Worm (Caenorhabditis elegans) whole organism, L1 larva: ENCODE results near the gene K05F1.8.
A peak's percentile ranks its signal among the peaks of the same experiment; 100 is the strongest.

Source experiments
- C04F5.9 ChIP-seq: sonication (generic microtip); optimal IDR thresholded peaks from 2 replicates; lab custom pipeline; 2016; ENCODE audit warnings: missing genetic modification characterization, missing compliant biosample characterization
- C34B4.2 ChIP-seq: sonication (generic microtip); optimal IDR thresholded peaks from 2 replicates; lab custom pipeline; 2017; ENCODE audit warnings: mild to moderate bottlenecking, missing genetic modification characterization, missing compliant biosample characterization
- F16B12.6 ChIP-seq: fragments of 150-350 bp; optimal IDR thresholded peaks from 2 replicates; lab custom pipeline; 2014; ENCODE audit warnings: missing biosample characterization, missing genetic modification characterization
- Y116A8C.19 ChIP-seq: sonication (generic microtip); optimal IDR thresholded peaks from 2 replicates; lab custom pipeline; 2016; ENCODE audit warnings: missing compliant biosample characterization, missing genetic modification characterization, borderline replicate concordance
- alr-1 ChIP-seq: fragments of 200-800 bp; sonication (Bioruptor generic); optimal IDR thresholded peaks from 2 replicates; lab custom pipeline; 2018; ENCODE audit warnings: borderline replicate concordance, mild to moderate bottlenecking, missing genetic modification characterization, missing compliant biosample characterization
- aly-2 ChIP-seq: fragments of 150-350 bp; optimal IDR thresholded peaks from 2 replicates; lab custom pipeline; 2014; ENCODE audit warnings: missing biosample characterization, missing genetic modification characterization
- blmp-1 ChIP-seq: fragments of 150-350 bp; optimal IDR thresholded peaks from 2 replicates; lab custom pipeline; 2014; ENCODE audit warnings: missing biosample characterization, missing genetic modification characterization
- ceh-63 ChIP-seq: fragments of 200-800 bp; sonication (Bioruptor generic); optimal IDR thresholded peaks from 2 replicates; lab custom pipeline; 2018; ENCODE audit warnings: mild to moderate bottlenecking, missing genetic modification characterization, missing compliant biosample characterization
- ceh-8 ChIP-seq: fragments of 200-800 bp; sonication (Bioruptor generic); optimal IDR thresholded peaks from 2 replicates; lab custom pipeline; 2018; ENCODE audit warnings: mild to moderate bottlenecking, missing genetic modification characterization, moderate library complexity, missing compliant biosample characterization
- ceh-82 ChIP-seq, 3 experiments: fragments of 150-350 bp in 1 of 3; sonication (generic microtip) in 2 of 3; optimal IDR thresholded peaks; 2 replicates each; lab custom pipeline; 2014 to 2017; ENCODE audit warnings: missing biosample characterization in 3 of 3, missing genetic modification characterization in 3 of 3
- ceh-88 ChIP-seq: fragments of 200-800 bp; sonication (Bioruptor generic); IDR thresholded peaks from 2 replicates; pipeline ENCODE4 v1.3.6; 2022; ENCODE audit warnings: missing genetic modification characterization, missing compliant biosample characterization
- ceh-90 ChIP-seq: sonication (generic microtip); optimal IDR thresholded peaks from 2 replicates; lab custom pipeline; 2016; ENCODE audit warnings: missing genetic modification characterization, missing compliant biosample characterization
- dpl-1 ChIP-seq, 3 experiments: fragments of 150-350 bp in 2 of 3; sonication (generic microtip) in 1 of 3; optimal IDR thresholded peaks; 2 replicates each; lab custom pipeline; 2014 to 2017; ENCODE audit warnings: missing biosample characterization in 3 of 3, missing genetic modification characterization in 3 of 3, missing genetic modification reagents in 3 of 3
- dsc-1 ChIP-seq: sonication (generic microtip); optimal IDR thresholded peaks from 2 replicates; lab custom pipeline; 2016; ENCODE audit warnings: mild to moderate bottlenecking, missing genetic modification characterization, missing compliant biosample characterization
- efl-3 ChIP-seq: fragments of 200-800 bp; sonication (Bioruptor generic); optimal IDR thresholded peaks from 2 replicates; lab custom pipeline; 2018; ENCODE audit warnings: mild to moderate bottlenecking, missing genetic modification characterization, missing compliant biosample characterization
- egl-13 ChIP-seq: sonication (generic microtip); optimal IDR thresholded peaks from 2 replicates; lab custom pipeline; 2016; ENCODE audit warnings: missing genotype, missing genetic modification reagents, missing genetic modification characterization, missing compliant biosample characterization
- elt-3 ChIP-seq, 6 experiments: fragments of 150-350 bp in 1 of 6; sonication (generic microtip); optimal IDR thresholded peaks; 2 replicates each; lab custom pipeline; 2017 to 2018; ENCODE audit warnings: missing biosample characterization in 6 of 6, missing genetic modification characterization in 6 of 6, inconsistent platforms in 1 of 6
- ets-5 ChIP-seq: fragments of 200-800 bp; sonication (Bioruptor generic); IDR thresholded peaks from 2 replicates; pipeline ENCODE4 v1.3.6; 2022; ENCODE audit warnings: missing genetic modification characterization, missing compliant biosample characterization
- fkh-10 ChIP-seq: sonication (generic microtip); optimal IDR thresholded peaks from 2 replicates; lab custom pipeline; 2017; ENCODE audit warnings: missing biosample characterization, missing genetic modification reagents, missing genetic modification characterization
- fkh-4 ChIP-seq: sonication (generic microtip); optimal IDR thresholded peaks from 2 replicates; lab custom pipeline; 2016; ENCODE audit warnings: missing compliant biosample characterization, missing genetic modification characterization, borderline replicate concordance
- hlh-17 ChIP-seq: fragments of 200-800 bp; sonication (Bioruptor generic); optimal IDR thresholded peaks from 2 replicates; lab custom pipeline; 2018; ENCODE audit warnings: missing genetic modification characterization, mild to moderate bottlenecking, missing compliant biosample characterization, moderate library complexity, borderline replicate concordance
- hpl-2 ChIP-seq: fragments of 150-350 bp; optimal IDR thresholded peaks from 2 replicates; lab custom pipeline; 2014; ENCODE audit warnings: missing biosample characterization, missing genetic modification reagents, missing genetic modification characterization
- jun-1 ChIP-seq: fragments of 150-350 bp; optimal IDR thresholded peaks from 2 replicates; lab custom pipeline; 2014; ENCODE audit warnings: missing biosample characterization, missing genetic modification reagents, missing genetic modification characterization
- lin-13 ChIP-seq: fragments of 150-350 bp; optimal IDR thresholded peaks from 2 replicates; lab custom pipeline; 2014; ENCODE audit warnings: missing biosample characterization, missing genetic modification reagents, missing genetic modification characterization
- lin-14 ChIP-seq: fragments of 200-800 bp; sonication (Bioruptor generic); optimal IDR thresholded peaks from 2 replicates; lab custom pipeline; 2018; ENCODE audit warnings: mild to moderate bottlenecking, missing genetic modification characterization, moderate library complexity, missing compliant biosample characterization
- lsy-2 ChIP-seq, 2 experiments: fragments of 150-350 bp; optimal IDR thresholded peaks; 2 replicates each; lab custom pipeline; 2014; ENCODE audit warnings: missing biosample characterization in 2 of 2, missing genetic modification characterization in 2 of 2
- mdl-1 ChIP-seq, 2 experiments: fragments of 150-350 bp; optimal IDR thresholded peaks; 2 replicates each; lab custom pipeline; 2014 to 2017; ENCODE audit warnings: missing biosample characterization in 2 of 2, missing genetic modification characterization in 2 of 2, inconsistent platforms in 1 of 2
- mef-2 ChIP-seq: fragments of 150-350 bp; optimal IDR thresholded peaks from 2 replicates; lab custom pipeline; 2014; ENCODE audit warnings: missing biosample characterization, missing genetic modification characterization
- nhr-11 ChIP-seq: fragments of 150-350 bp; optimal IDR thresholded peaks from 2 replicates; lab custom pipeline; 2014; ENCODE audit warnings: missing biosample characterization, missing genetic modification characterization
- nhr-12 ChIP-seq: sonication (generic microtip); optimal IDR thresholded peaks from 2 replicates; lab custom pipeline; 2017; ENCODE audit warnings: missing biosample characterization, missing genetic modification characterization
- nhr-19 ChIP-seq: fragments of 200-800 bp; sonication (Bioruptor generic); conservative IDR thresholded peaks from 2 replicates; pipeline ENCODE4 v1.3.6; 2022; ENCODE audit warnings: missing genetic modification characterization, missing compliant biosample characterization
- nhr-20 ChIP-seq: sonication (generic microtip); optimal IDR thresholded peaks from 2 replicates; lab custom pipeline; 2016; ENCODE audit warnings: mild to moderate bottlenecking, missing genetic modification characterization, missing compliant biosample characterization
- nhr-47 ChIP-seq: sonication (generic microtip); optimal IDR thresholded peaks from 2 replicates; lab custom pipeline; 2016; ENCODE audit warnings: mild to moderate bottlenecking, missing genetic modification characterization, moderate library complexity, missing compliant biosample characterization
- nhr-76 ChIP-seq: sonication (generic microtip); optimal IDR thresholded peaks from 2 replicates; lab custom pipeline; 2017; ENCODE audit warnings: missing biosample characterization, missing genetic modification characterization
- nhr-84 ChIP-seq: sonication (generic microtip); optimal IDR thresholded peaks from 2 replicates; lab custom pipeline; 2017; ENCODE audit warnings: missing biosample characterization, missing genetic modification characterization
- nhr-85 ChIP-seq: sonication (generic microtip); peaks from one replicate; lab custom pipeline; 2016; ENCODE audit warnings: missing genetic modification characterization, inconsistent platforms, missing compliant biosample characterization
- pag-3 ChIP-seq: sonication (generic microtip); optimal IDR thresholded peaks from 2 replicates; lab custom pipeline; 2017; ENCODE audit warnings: missing genetic modification characterization, mild to moderate bottlenecking, missing compliant biosample characterization, antibody characterized with exemption, borderline replicate concordance; ENCODE audit not compliant: insufficient read depth
- rnt-1 ChIP-seq: sonication (generic microtip); optimal IDR thresholded peaks from 2 replicates; lab custom pipeline; 2016; ENCODE audit warnings: mild to moderate bottlenecking, missing genetic modification characterization, moderate library complexity, missing compliant biosample characterization
- snpc-4 ChIP-seq: fragments of 150-350 bp; optimal IDR thresholded peaks from 2 replicates; lab custom pipeline; 2014; ENCODE audit warnings: missing biosample characterization, missing genetic modification characterization
- snu-23 ChIP-seq: sonication (generic microtip); optimal IDR thresholded peaks from 2 replicates; lab custom pipeline; 2016; ENCODE audit warnings: missing genetic modification characterization, missing compliant biosample characterization
- sox-4 ChIP-seq: sonication (generic microtip); optimal IDR thresholded peaks from 2 replicates; lab custom pipeline; 2016; ENCODE audit warnings: missing genetic modification characterization, missing compliant biosample characterization
- sptf-1 ChIP-seq: fragments of 150-350 bp; optimal IDR thresholded peaks from 2 replicates; lab custom pipeline; 2014; ENCODE audit warnings: missing biosample characterization, missing genetic modification characterization
- sup-37 ChIP-seq: fragments of 200-800 bp; sonication (Bioruptor generic); optimal IDR thresholded peaks from 2 replicates; lab custom pipeline; 2018; ENCODE audit warnings: mild to moderate bottlenecking, missing genetic modification characterization, missing compliant biosample characterization
- swsn-7 ChIP-seq: sonication (generic microtip); optimal IDR thresholded peaks from 2 replicates; lab custom pipeline; 2016; ENCODE audit warnings: missing genetic modification characterization, missing compliant biosample characterization
- tbx-2 ChIP-seq: sonication (generic microtip); optimal IDR thresholded peaks from 2 replicates; lab custom pipeline; 2016; ENCODE audit warnings: missing genetic modification characterization, missing compliant biosample characterization
- unc-30 ChIP-seq: sonication (generic microtip); optimal IDR thresholded peaks from 2 replicates; lab custom pipeline; 2017; ENCODE audit warnings: missing biosample characterization, missing genetic modification characterization
- unc-62 ChIP-seq: fragments of 150-350 bp; optimal IDR thresholded peaks from 2 replicates; lab custom pipeline; 2014; ENCODE audit warnings: missing biosample characterization, missing genetic modification reagents, missing genetic modification characterization
- unc-86 ChIP-seq: sonication (generic microtip); optimal IDR thresholded peaks from 2 replicates; lab custom pipeline; 2016; ENCODE audit warnings: missing genetic modification characterization, missing compliant biosample characterization
- unc-98 ChIP-seq: fragments of 200-800 bp; sonication (Bioruptor generic); IDR thresholded peaks from 2 replicates; pipeline ENCODE4 v1.3.6; 2022; ENCODE audit warnings: missing genetic modification characterization, missing compliant biosample characterization
- vab-15 ChIP-seq: sonication (generic microtip); optimal IDR thresholded peaks from 2 replicates; lab custom pipeline; 2017; ENCODE audit warnings: missing genotype, mild to moderate bottlenecking, missing genetic modification characterization, missing compliant biosample characterization
- zag-1 ChIP-seq: fragments of 150-350 bp; optimal IDR thresholded peaks from 2 replicates; lab custom pipeline; 2014; ENCODE audit warnings: missing biosample characterization, missing genetic modification characterization
- zip-4 ChIP-seq: fragments of 200-800 bp; sonication (Bioruptor generic); optimal IDR thresholded peaks from 2 replicates; lab custom pipeline; 2018; ENCODE audit warnings: mild to moderate bottlenecking, missing genetic modification characterization, moderate library complexity, missing compliant biosample characterization

The K05F1.8 gene

DNA sequence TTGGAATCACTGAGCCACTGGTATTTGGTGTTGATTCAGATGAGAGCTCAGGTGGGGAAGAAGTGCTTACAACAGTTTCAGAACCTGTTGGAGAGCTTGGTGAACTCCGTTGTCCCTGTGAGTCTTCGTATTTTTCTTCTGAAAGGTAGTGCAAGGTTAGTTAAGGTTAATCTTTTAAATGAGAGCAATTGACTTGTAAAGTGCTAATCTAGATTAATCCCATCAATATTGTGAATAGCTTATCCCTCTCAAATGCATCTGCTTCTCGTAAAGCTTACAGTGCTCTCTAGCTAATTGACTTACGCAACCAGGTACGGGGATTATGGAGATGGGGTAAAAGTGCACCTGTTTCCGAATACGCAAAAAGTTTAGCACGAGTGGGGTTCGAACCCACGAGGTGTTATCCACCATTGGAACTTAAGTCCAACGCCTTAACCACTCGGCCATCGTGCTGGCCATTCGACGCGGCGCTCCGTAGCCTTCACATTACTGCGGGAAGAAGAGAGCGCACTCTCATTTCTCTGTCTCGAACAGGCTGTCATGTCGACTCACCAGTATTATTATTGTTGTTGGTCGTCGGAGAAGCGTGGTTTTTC is 26.8 kb downstream of the K05F1.8 start (continued):
- TF ChIP-seq lin-14 (GFP tag; lab: Kevin White, UChicago) (peak; percentile 42), F16B12.6 (tag; lab: Kevin White, UChicago) (peak; percentile 42), unc-62 (GFP tag; lab: Kevin White, UChicago) (no peak), ceh-63 (GFP tag; lab: Kevin White, UChicago) (no peak), ets-5 (GFP tag; lab: Robert Waterston, UW) (no peak), lsy-2 (tag; optimal IDR thresholded peaks at IDR 0.05; lab: Kevin White, UChicago) (peak; percentile 19 to 53), mdl-1 (tag; optimal IDR thresholded peaks at IDR 0.05; lab: Kevin White, UChicago) (peak in 1 of 2 experiments; percentile 50), nhr-12 (tag; lab: Kevin White, UChicago) (no peak), fkh-10 (no peak), C34B4.2 (tag; lab: Kevin White, UChicago) (no peak), nhr-19 (GFP tag; lab: Robert Waterston, UW) (peak; percentile 59), swsn-7 (tag; lab: Kevin White, UChicago) (peak; percentile 51), zip-4 (GFP tag; lab: Kevin White, UChicago) (no peak), unc-30 (no peak), snpc-4 (tag; lab: Kevin White, UChicago) (peak; percentile 23), jun-1 (tag; lab: Kevin White, UChicago) (no peak), elt-3 (tag; optimal IDR thresholded peaks at IDR 0.05; lab: Kevin White, UChicago) (peak in 1 of 6 experiments; percentile 13), nhr-85 (peak; percentile 57), sup-37 (GFP tag; lab: Kevin White, UChicago) (no peak), hpl-2 (GFP tag; lab: Kevin White, UChicago) (no peak), ceh-8 (GFP tag; lab: Kevin White, UChicago) (peak; percentile 11), C04F5.9 (tag; lab: Kevin White, UChicago) (no peak), sox-4 (tag; lab: Kevin White, UChicago) (no peak), ceh-82 (tag; optimal IDR thresholded peaks at IDR 0.05; lab: Kevin White, UChicago) (peak in 2 of 3 experiments; percentile 25 to 55), lin-13 (GFP tag; lab: Kevin White, UChicago) (peak; percentile 28), nhr-76 (tag; lab: Kevin White, UChicago) (no peak), hlh-17 (no peak), egl-13 (tag; lab: Kevin White, UChicago) (no peak), sptf-1 (tag; lab: Kevin White, UChicago) (no peak), vab-15 (tag; lab: Kevin White, UChicago) (no peak), nhr-84 (no peak), nhr-11 (tag; lab: Kevin White, UChicago) (no peak), unc-98 (GFP tag; lab: Robert Waterston, UW) (no peak), ceh-90 (no peak), ceh-88 (GFP tag; lab: Robert Waterston, UW) (no peak), pag-3 (no peak), aly-2 (no peak), mef-2 (no peak), tbx-2 (tag; lab: Kevin White, UChicago) (no peak), Y116A8C.19 (tag; lab: Kevin White, UChicago) (no peak), snu-23 (GFP tag; lab: Kevin White, UChicago) (peak; percentile 73), dsc-1 (tag; lab: Kevin White, UChicago) (peak; percentile 10), fkh-4 (tag; lab: Kevin White, UChicago) (no peak), rnt-1 (peak; percentile 67), efl-3 (GFP tag; lab: Kevin White, UChicago) (no peak), alr-1 (tag; lab: Kevin White, UChicago) (no peak), dpl-1 (GFP tag; optimal IDR thresholded peaks at IDR 0.05; lab: Kevin White, UChicago) (peak in 2 of 3 experiments; percentile 10 to 18), zag-1 (no peak), nhr-20 (tag; lab: Kevin White, UChicago) (peak; percentile 63), blmp-1 (tag; lab: Kevin White, UChicago) (no peak), unc-86 (tag; lab: Kevin White, UChicago) (no peak), nhr-47 (tag; lab: Kevin White, UChicago) (peak; percentile 63)
